Fruit fly (Drosophila melanogaster): Measurements from ENCODE around the gene CG15545.

Gene CG15545

DNA sequence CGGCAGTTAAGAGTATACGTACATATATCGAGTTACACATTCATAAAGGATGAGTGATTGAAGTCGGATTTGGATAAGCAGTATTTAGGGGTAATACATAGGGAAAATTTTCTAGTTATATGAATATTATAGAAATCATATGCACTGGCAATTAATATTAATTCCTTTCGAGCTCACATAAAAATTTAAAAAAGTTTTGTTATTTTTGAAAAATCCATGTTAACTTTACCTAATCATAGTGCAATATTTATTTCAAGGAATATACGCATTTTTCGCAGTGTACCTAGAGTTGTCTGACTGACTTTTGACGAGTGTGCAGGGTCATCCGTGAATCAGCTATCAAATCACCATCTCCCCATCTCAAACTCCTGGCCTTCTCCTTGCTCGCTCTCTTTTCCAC is 7.7 kb downstream of the CG15545 start (continued):
- TF ChIP-seq CG6792 (GFP tag; optimal IDR thresholded peaks at IDR 0.05), result peak; percentile 0
- TF ChIP-seq CG1621 (tag; optimal IDR thresholded peaks at IDR 0.05), result no peak
- TF ChIP-seq spab (GFP tag; optimal IDR thresholded peaks at IDR 0.05), result peak; percentile 36
- no peak for TF ChIP-seq Met (GFP tag; optimal IDR thresholded peaks at IDR 0.05)
- TF ChIP-seq ss (GFP tag; optimal IDR thresholded peaks at IDR 0.05), result peak in 1 of 2 experiments; percentile 58
- TF ChIP-seq CG4318 (GFP tag; optimal IDR thresholded peaks at IDR 0.05), result peak; percentile 40
- peak; percentile 87 for TF ChIP-seq Eip78C (GFP tag)
- no peak for TF ChIP-seq CG6854 (GFP tag; optimal IDR thresholded peaks at IDR 0.05)
- peak; percentile 40 for TF ChIP-seq fd59A (GFP tag; optimal IDR thresholded peaks at IDR 0.05)
- peak; percentile 33 for TF ChIP-seq CG3919 (GFP tag; optimal IDR thresholded peaks at IDR 0.05)
- TF ChIP-seq CG16779 (tag; optimal IDR thresholded peaks at IDR 0.05), result no peak
- peak; percentile 28; the same call in 1 of the 3 replicates for TF ChIP-seq CG8119 (GFP tag; IDR thresholded peaks at IDR 0.05)
- no peak for TF ChIP-seq eg (GFP tag; IDR thresholded peaks at IDR 0.05)
- no peak for TF ChIP-seq CG7368 (GFP tag; optimal IDR thresholded peaks at IDR 0.05)
- TF ChIP-seq CG11762 (GFP tag; optimal IDR thresholded peaks at IDR 0.05; ENCODE audit: insufficient read depth), result peak; percentile 16
- no peak for TF ChIP-seq Ets21C (GFP tag; optimal IDR thresholded peaks at IDR 0.05)
- peak; percentile 45 for TF ChIP-seq CG10631 (GFP tag; optimal IDR thresholded peaks at IDR 0.05)
- peak; percentile 17 for TF ChIP-seq achi (GFP tag; optimal IDR thresholded peaks at IDR 0.05)
- TF ChIP-seq CG3032 (tag; optimal IDR thresholded peaks at IDR 0.05), result peak; percentile 34
- TF ChIP-seq Ets96B (tag; optimal IDR thresholded peaks at IDR 0.05), result peak; percentile 54
- TF ChIP-seq Sox14 (GFP tag; optimal IDR thresholded peaks at IDR 0.05), result peak; percentile 5
- peak in 1 of 2 experiments; percentile 51 for TF ChIP-seq salr (GFP tag; optimal IDR thresholded peaks at IDR 0.05)
- no peak for TF ChIP-seq CG11902 (GFP tag; optimal IDR thresholded peaks at IDR 0.05)
- no peak for TF ChIP-seq fd85E (GFP tag; optimal IDR thresholded peaks at IDR 0.05)
- no peak for TF ChIP-seq Eip93F (GFP tag; optimal IDR thresholded peaks at IDR 0.05)
- TF ChIP-seq pdm3 (GFP tag; optimal IDR thresholded peaks at IDR 0.05), result peak; percentile 26
- no peak for TF ChIP-seq CG8319 (GFP tag; optimal IDR thresholded peaks at IDR 0.05)
- peak; percentile 21 for TF ChIP-seq CG6808 (GFP tag; optimal IDR thresholded peaks at IDR 0.05)

DNA sequence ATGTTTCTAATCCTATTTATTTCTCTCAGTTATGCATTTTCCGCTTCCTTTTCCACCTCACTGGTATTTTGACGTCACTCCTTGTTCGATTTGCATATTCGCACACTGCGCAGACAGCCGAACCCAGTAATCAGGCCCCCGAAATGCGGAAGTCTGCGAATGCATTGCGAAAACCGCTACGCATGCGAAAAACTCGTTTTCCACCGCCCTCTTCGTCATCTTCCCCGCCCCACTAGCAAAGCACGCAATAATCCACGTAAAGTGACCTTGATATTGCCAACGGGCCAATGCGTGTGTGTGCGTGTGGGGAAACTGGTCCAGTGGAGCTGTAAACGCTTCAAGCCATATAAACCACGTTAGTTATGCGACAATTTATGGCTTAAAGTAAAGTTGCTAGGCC is 8.2 kb downstream of the CG15545 start:
- TF ChIP-seq CG9139 (GFP tag; optimal IDR thresholded peaks at IDR 0.05) (no peak), CG8319 (GFP tag; optimal IDR thresholded peaks at IDR 0.05) (no peak), fd85E (GFP tag; optimal IDR thresholded peaks at IDR 0.05) (no peak), ss (GFP tag; optimal IDR thresholded peaks at IDR 0.05) (peak in 1 of 2 experiments; percentile 92), Eip75B (GFP tag; optimal IDR thresholded peaks at IDR 0.05) (peak; percentile 26)

DNA sequence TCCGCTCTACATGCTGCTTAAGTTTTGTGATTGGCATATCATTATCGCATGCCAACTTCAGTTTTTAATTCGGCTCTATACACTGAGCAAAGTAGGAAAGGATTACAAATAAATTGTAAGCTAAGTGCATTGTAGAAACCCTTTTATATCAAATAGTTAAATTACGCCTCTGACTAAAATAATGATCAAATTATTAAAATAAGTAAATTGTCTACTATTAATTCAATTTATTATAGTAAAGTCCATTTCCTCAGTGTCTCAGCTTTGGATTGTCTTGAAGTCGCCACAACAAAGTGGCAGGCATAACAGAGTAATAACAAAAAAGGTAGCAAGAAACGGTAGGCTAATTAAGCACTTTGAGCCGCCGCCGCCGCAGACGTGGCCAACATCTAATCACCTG is 9.7 kb downstream of the CG15545 start:
- TF ChIP-seq eg (GFP tag; IDR thresholded peaks at IDR 0.05), result peak; percentile 32; the same call in 1 of the 3 replicates
- no peak for TF ChIP-seq CG8319 (GFP tag; optimal IDR thresholded peaks at IDR 0.05)
- no peak for TF ChIP-seq salr (GFP tag; optimal IDR thresholded peaks at IDR 0.05)
- TF ChIP-seq Eip78C (GFP tag), result peak; percentile 60
- TF ChIP-seq Gug (GFP tag; IDR thresholded peaks at IDR 0.05), result no peak
- TF ChIP-seq Hr39 (GFP tag; optimal IDR thresholded peaks at IDR 0.05), result no peak
- TF ChIP-seq CG8119 (GFP tag; IDR thresholded peaks at IDR 0.05), result no peak

DNA sequence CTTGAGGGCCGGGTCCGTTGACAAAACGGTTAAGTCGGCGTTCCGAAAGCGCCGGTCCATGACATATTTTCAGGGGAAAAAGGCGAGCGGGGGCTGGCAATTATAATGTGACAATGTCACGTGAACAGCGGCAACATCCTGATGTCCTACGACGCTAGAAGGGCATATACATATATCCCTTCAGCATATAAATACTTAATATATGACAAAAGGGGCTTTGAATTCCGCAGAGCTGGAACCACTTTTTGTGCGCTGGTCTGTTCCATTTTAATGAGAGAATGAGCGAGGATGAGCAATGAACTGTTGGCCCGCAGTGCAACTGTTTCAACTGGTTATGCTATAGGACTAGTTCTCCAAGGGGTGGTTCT is 11.6 kb downstream of the CG15545 start:
- TF ChIP-seq CG3032 (tag; optimal IDR thresholded peaks at IDR 0.05), result no peak
- TF ChIP-seq ss (GFP tag; optimal IDR thresholded peaks at IDR 0.05), result peak; percentile 16 to 49

dm6 chr3R:30859901-30860560 is 12.1 kb downstream of the CG15545 start:
- TF ChIP-seq net (GFP tag; optimal IDR thresholded peaks at IDR 0.05) (no peak), svp (GFP tag) (peak; percentile 49), Sox14 (GFP tag; optimal IDR thresholded peaks at IDR 0.05) (no peak), spab (GFP tag; optimal IDR thresholded peaks at IDR 0.05) (no peak), CG10669 (GFP tag; optimal IDR thresholded peaks at IDR 0.05) (peak; percentile 8), CG31627 (GFP tag; optimal IDR thresholded peaks at IDR 0.05) (no peak), CG11902 (GFP tag; optimal IDR thresholded peaks at IDR 0.05) (no peak), topi (GFP tag; optimal IDR thresholded peaks at IDR 0.05) (no peak), CG34406 (GFP tag; optimal IDR thresholded peaks at IDR 0.05) (no peak), dac (GFP tag; optimal IDR thresholded peaks at IDR 0.05) (no peak), CG15336 (GFP tag; IDR thresholded peaks at IDR 0.05) (no peak), Met (GFP tag; optimal IDR thresholded peaks at IDR 0.05) (no peak), Smox (GFP tag; optimal IDR thresholded peaks at IDR 0.05) (no peak), eg (GFP tag; IDR thresholded peaks at IDR 0.05) (no peak), Eip93F (GFP tag; optimal IDR thresholded peaks at IDR 0.05) (no peak), Eip78C (GFP tag) (no peak)
